Worm (Caenorhabditis elegans) whole organism, L1 larva: ENCODE data around the gene csn-1.

Experiments used
- C04F5.9 ChIP-seq: sonication (generic microtip); optimal IDR thresholded peaks from 2 replicates; lab custom pipeline; 2016; ENCODE audit warnings: missing genetic modification characterization, missing compliant biosample characterization
- C34B4.2 ChIP-seq: sonication (generic microtip); optimal IDR thresholded peaks from 2 replicates; lab custom pipeline; 2017; ENCODE audit warnings: mild to moderate bottlenecking, missing genetic modification characterization, missing compliant biosample characterization
- F16B12.6 ChIP-seq: fragments of 150-350 bp; optimal IDR thresholded peaks from 2 replicates; lab custom pipeline; 2014; ENCODE audit warnings: missing biosample characterization, missing genetic modification characterization
- aha-1 ChIP-seq: fragments of 150-350 bp; optimal IDR thresholded peaks from 2 replicates; lab custom pipeline; 2014; ENCODE audit warnings: missing biosample characterization, missing genetic modification characterization
- alr-1 ChIP-seq: fragments of 200-800 bp; sonication (Bioruptor generic); optimal IDR thresholded peaks from 2 replicates; lab custom pipeline; 2018; ENCODE audit warnings: borderline replicate concordance, mild to moderate bottlenecking, missing genetic modification characterization, missing compliant biosample characterization
- blmp-1 ChIP-seq: fragments of 150-350 bp; optimal IDR thresholded peaks from 2 replicates; lab custom pipeline; 2014; ENCODE audit warnings: missing biosample characterization, missing genetic modification characterization
- ceh-63 ChIP-seq: fragments of 200-800 bp; sonication (Bioruptor generic); optimal IDR thresholded peaks from 2 replicates; lab custom pipeline; 2018; ENCODE audit warnings: mild to moderate bottlenecking, missing genetic modification characterization, missing compliant biosample characterization
- ceh-8 ChIP-seq: fragments of 200-800 bp; sonication (Bioruptor generic); optimal IDR thresholded peaks from 2 replicates; lab custom pipeline; 2018; ENCODE audit warnings: mild to moderate bottlenecking, missing genetic modification characterization, moderate library complexity, missing compliant biosample characterization
- ceh-82 ChIP-seq, 3 experiments: fragments of 150-350 bp in 1 of 3; sonication (generic microtip) in 2 of 3; optimal IDR thresholded peaks; 2 replicates each; lab custom pipeline; 2014 to 2017; ENCODE audit warnings: missing biosample characterization in 3 of 3, missing genetic modification characterization in 3 of 3
- ceh-90 ChIP-seq: sonication (generic microtip); optimal IDR thresholded peaks from 2 replicates; lab custom pipeline; 2016; ENCODE audit warnings: missing genetic modification characterization, missing compliant biosample characterization
- dpl-1 ChIP-seq, 3 experiments: fragments of 150-350 bp in 2 of 3; sonication (generic microtip) in 1 of 3; optimal IDR thresholded peaks; 2 replicates each; lab custom pipeline; 2014 to 2017; ENCODE audit warnings: missing biosample characterization in 3 of 3, missing genetic modification characterization in 3 of 3, missing genetic modification reagents in 3 of 3
- efl-3 ChIP-seq: fragments of 200-800 bp; sonication (Bioruptor generic); optimal IDR thresholded peaks from 2 replicates; lab custom pipeline; 2018; ENCODE audit warnings: mild to moderate bottlenecking, missing genetic modification characterization, missing compliant biosample characterization
- egl-13 ChIP-seq: sonication (generic microtip); optimal IDR thresholded peaks from 2 replicates; lab custom pipeline; 2016; ENCODE audit warnings: missing genotype, missing genetic modification reagents, missing genetic modification characterization, missing compliant biosample characterization
- egl-27 ChIP-seq, 2 experiments: fragments of 150-350 bp in 1 of 2; sonication (generic microtip); optimal IDR thresholded peaks; 3 replicates each; lab custom pipeline; 2017 to 2018; ENCODE audit warnings: missing biosample characterization in 2 of 2, missing genetic modification characterization in 2 of 2, missing genetic modification reagents in 2 of 2
- elt-2 ChIP-seq: sonication (generic microtip); optimal IDR thresholded peaks from 2 replicates; lab custom pipeline; 2016; ENCODE audit warnings: missing genetic modification characterization, mild to moderate bottlenecking, inconsistent platforms, missing compliant biosample characterization, missing genetic modification reagents
- elt-3 ChIP-seq, 6 experiments: fragments of 150-350 bp in 1 of 6; sonication (generic microtip); optimal IDR thresholded peaks; 2 replicates each; lab custom pipeline; 2017 to 2018; ENCODE audit warnings: missing biosample characterization in 6 of 6, missing genetic modification characterization in 6 of 6, inconsistent platforms in 1 of 6
- ets-5 ChIP-seq: fragments of 200-800 bp; sonication (Bioruptor generic); IDR thresholded peaks from 2 replicates; pipeline ENCODE4 v1.3.6; 2022; ENCODE audit warnings: missing genetic modification characterization, missing compliant biosample characterization
- fkh-10 ChIP-seq: sonication (generic microtip); optimal IDR thresholded peaks from 2 replicates; lab custom pipeline; 2017; ENCODE audit warnings: missing biosample characterization, missing genetic modification reagents, missing genetic modification characterization
- fkh-8 ChIP-seq: sonication (generic microtip); optimal IDR thresholded peaks from 2 replicates; lab custom pipeline; 2016; ENCODE audit warnings: mild to moderate bottlenecking, missing genetic modification characterization, missing compliant biosample characterization
- fos-1 ChIP-seq: fragments of 150-350 bp; optimal IDR thresholded peaks from 2 replicates; lab custom pipeline; 2014; ENCODE audit warnings: missing biosample characterization, missing genetic modification characterization
- hlh-17 ChIP-seq: fragments of 200-800 bp; sonication (Bioruptor generic); optimal IDR thresholded peaks from 2 replicates; lab custom pipeline; 2018; ENCODE audit warnings: missing genetic modification characterization, mild to moderate bottlenecking, missing compliant biosample characterization, moderate library complexity, borderline replicate concordance
- hpl-2 ChIP-seq: fragments of 150-350 bp; optimal IDR thresholded peaks from 2 replicates; lab custom pipeline; 2014; ENCODE audit warnings: missing biosample characterization, missing genetic modification reagents, missing genetic modification characterization
- isw-1 ChIP-seq: fragments of 200-800 bp; sonication (Bioruptor generic); IDR thresholded peaks from 2 replicates; pipeline ENCODE4 v1.3.6; 2022; ENCODE audit warnings: missing genetic modification characterization, missing compliant biosample characterization
- jun-1 ChIP-seq: fragments of 150-350 bp; optimal IDR thresholded peaks from 2 replicates; lab custom pipeline; 2014; ENCODE audit warnings: missing biosample characterization, missing genetic modification reagents, missing genetic modification characterization
- lin-13 ChIP-seq: fragments of 150-350 bp; optimal IDR thresholded peaks from 2 replicates; lab custom pipeline; 2014; ENCODE audit warnings: missing biosample characterization, missing genetic modification reagents, missing genetic modification characterization
- lin-14 ChIP-seq: fragments of 200-800 bp; sonication (Bioruptor generic); optimal IDR thresholded peaks from 2 replicates; lab custom pipeline; 2018; ENCODE audit warnings: mild to moderate bottlenecking, missing genetic modification characterization, moderate library complexity, missing compliant biosample characterization
- lin-15B ChIP-seq: fragments of 150-350 bp; sonication (generic microtip); optimal IDR thresholded peaks from 3 replicates; lab custom pipeline; 2014; ENCODE audit warnings: missing biosample characterization, missing genetic modification characterization
- lir-3 ChIP-seq: sonication (generic microtip); optimal IDR thresholded peaks from 2 replicates; lab custom pipeline; 2016; ENCODE audit warnings: mild to moderate bottlenecking, missing genetic modification characterization, moderate library complexity, missing compliant biosample characterization; ENCODE audit not compliant: poor library complexity
- mab-9 ChIP-seq: fragments of 200-800 bp; sonication (Bioruptor generic); IDR thresholded peaks from 2 replicates; pipeline ENCODE4 v1.3.6; 2022; ENCODE audit warnings: missing genetic modification reagents, missing genetic modification characterization, missing compliant biosample characterization
- mdl-1 ChIP-seq, 2 experiments: fragments of 150-350 bp; optimal IDR thresholded peaks; 2 replicates each; lab custom pipeline; 2014 to 2017; ENCODE audit warnings: missing biosample characterization in 2 of 2, missing genetic modification characterization in 2 of 2, inconsistent platforms in 1 of 2
- mef-2 ChIP-seq: fragments of 150-350 bp; optimal IDR thresholded peaks from 2 replicates; lab custom pipeline; 2014; ENCODE audit warnings: missing biosample characterization, missing genetic modification characterization
- mep-1 ChIP-seq: fragments of 150-350 bp; optimal IDR thresholded peaks from 2 replicates; lab custom pipeline; 2014; ENCODE audit warnings: missing biosample characterization, missing genetic modification characterization
- nhr-11 ChIP-seq: fragments of 150-350 bp; optimal IDR thresholded peaks from 2 replicates; lab custom pipeline; 2014; ENCODE audit warnings: missing biosample characterization, missing genetic modification characterization
- nhr-12 ChIP-seq: sonication (generic microtip); optimal IDR thresholded peaks from 2 replicates; lab custom pipeline; 2017; ENCODE audit warnings: missing biosample characterization, missing genetic modification characterization
- nhr-19 ChIP-seq: fragments of 200-800 bp; sonication (Bioruptor generic); conservative IDR thresholded peaks from 2 replicates; pipeline ENCODE4 v1.3.6; 2022; ENCODE audit warnings: missing genetic modification characterization, missing compliant biosample characterization
- nhr-20 ChIP-seq: sonication (generic microtip); optimal IDR thresholded peaks from 2 replicates; lab custom pipeline; 2016; ENCODE audit warnings: mild to moderate bottlenecking, missing genetic modification characterization, missing compliant biosample characterization
- nhr-237 ChIP-seq: fragments of 150-350 bp; optimal IDR thresholded peaks from 2 replicates; lab custom pipeline; 2014; ENCODE audit warnings: missing biosample characterization, missing genetic modification characterization
- nhr-71 ChIP-seq: sonication (generic microtip); optimal IDR thresholded peaks from 2 replicates; lab custom pipeline; 2016; ENCODE audit warnings: mild to moderate bottlenecking, missing genetic modification characterization, moderate library complexity, missing compliant biosample characterization
- nhr-77 ChIP-seq: fragments of 150-350 bp; optimal IDR thresholded peaks from 2 replicates; lab custom pipeline; 2014; ENCODE audit warnings: missing biosample characterization, missing genetic modification characterization
- nhr-84 ChIP-seq: sonication (generic microtip); optimal IDR thresholded peaks from 2 replicates; lab custom pipeline; 2017; ENCODE audit warnings: missing biosample characterization, missing genetic modification characterization
- pag-3 ChIP-seq: sonication (generic microtip); optimal IDR thresholded peaks from 2 replicates; lab custom pipeline; 2017; ENCODE audit warnings: missing genetic modification characterization, mild to moderate bottlenecking, missing compliant biosample characterization, antibody characterized with exemption, borderline replicate concordance; ENCODE audit not compliant: insufficient read depth
- pax-3 ChIP-seq: fragments of 200-800 bp; sonication (Bioruptor generic); optimal IDR thresholded peaks from 2 replicates; lab custom pipeline; 2018; ENCODE audit warnings: mild to moderate bottlenecking, missing genetic modification characterization, moderate library complexity, missing compliant biosample characterization
- skn-1 ChIP-seq: fragments of 150-350 bp; optimal IDR thresholded peaks from 2 replicates; lab custom pipeline; 2014; ENCODE audit warnings: missing biosample characterization, missing genetic modification characterization
- snu-23 ChIP-seq: sonication (generic microtip); optimal IDR thresholded peaks from 2 replicates; lab custom pipeline; 2016; ENCODE audit warnings: missing genetic modification characterization, missing compliant biosample characterization
- sox-4 ChIP-seq: sonication (generic microtip); optimal IDR thresholded peaks from 2 replicates; lab custom pipeline; 2016; ENCODE audit warnings: missing genetic modification characterization, missing compliant biosample characterization
- sup-37 ChIP-seq: fragments of 200-800 bp; sonication (Bioruptor generic); optimal IDR thresholded peaks from 2 replicates; lab custom pipeline; 2018; ENCODE audit warnings: mild to moderate bottlenecking, missing genetic modification characterization, missing compliant biosample characterization
- swsn-7 ChIP-seq: sonication (generic microtip); optimal IDR thresholded peaks from 2 replicates; lab custom pipeline; 2016; ENCODE audit warnings: missing genetic modification characterization, missing compliant biosample characterization
- tbx-2 ChIP-seq: sonication (generic microtip); optimal IDR thresholded peaks from 2 replicates; lab custom pipeline; 2016; ENCODE audit warnings: missing genetic modification characterization, missing compliant biosample characterization
- tlp-1 ChIP-seq: fragments of 150-350 bp; optimal IDR thresholded peaks from 2 replicates; lab custom pipeline; 2014; ENCODE audit warnings: missing biosample characterization, missing genetic modification characterization
- unc-62 ChIP-seq: fragments of 150-350 bp; optimal IDR thresholded peaks from 2 replicates; lab custom pipeline; 2014; ENCODE audit warnings: missing biosample characterization, missing genetic modification reagents, missing genetic modification characterization
- unc-98 ChIP-seq: fragments of 200-800 bp; sonication (Bioruptor generic); IDR thresholded peaks from 2 replicates; pipeline ENCODE4 v1.3.6; 2022; ENCODE audit warnings: missing genetic modification characterization, missing compliant biosample characterization
- xbp-1 ChIP-seq: sonication (generic microtip); optimal IDR thresholded peaks from 2 replicates; lab custom pipeline; 2016; ENCODE audit warnings: missing genetic modification characterization, missing compliant biosample characterization
- zag-1 ChIP-seq: fragments of 150-350 bp; optimal IDR thresholded peaks from 2 replicates; lab custom pipeline; 2014; ENCODE audit warnings: missing biosample characterization, missing genetic modification characterization

Gene csn-1

ce11 chrV:17857901-17858300 is 12.6 kb downstream of the csn-1 start (continued):
- TF ChIP-seq C34B4.2, result no peak
- TF ChIP-seq mef-2 (tag; lab: Kevin White, UChicago), result peak; percentile 64
- no peak for TF ChIP-seq alr-1 (tag; lab: Kevin White, UChicago)
- TF ChIP-seq nhr-84 (tag; lab: Kevin White, UChicago), result no peak
- TF ChIP-seq ceh-82 (tag; optimal IDR thresholded peaks at IDR 0.05; lab: Kevin White, UChicago), result peak; percentile 59 to 92 (median 82)
- TF ChIP-seq sup-37 (GFP tag; lab: Kevin White, UChicago), result peak; percentile 3
- TF ChIP-seq mdl-1 (tag; optimal IDR thresholded peaks at IDR 0.05; lab: Kevin White, UChicago), result peak; percentile 43 to 68
- TF ChIP-seq pag-3 (tag; lab: Kevin White, UChicago), result no peak
- TF ChIP-seq fos-1 (tag; lab: Kevin White, UChicago), result peak; percentile 78
- TF ChIP-seq unc-98 (GFP tag; lab: Robert Waterston, UW), result no peak
- peak; percentile 24 for TF ChIP-seq jun-1
- TF ChIP-seq hlh-17 (GFP tag; lab: Kevin White, UChicago), result no peak
- peak; percentile 35 to 86 for TF ChIP-seq egl-27 (tag; optimal IDR thresholded peaks at IDR 0.05; lab: Kevin White, UChicago)
- peak; percentile 95 for TF ChIP-seq nhr-71 (tag; lab: Kevin White, UChicago)
- TF ChIP-seq zag-1 (tag; lab: Kevin White, UChicago), result no peak
- TF ChIP-seq tbx-2, result peak; percentile 90
- no peak for TF ChIP-seq unc-62 (GFP tag; lab: Kevin White, UChicago)
- no peak for TF ChIP-seq aha-1
- TF ChIP-seq F16B12.6 (tag; lab: Kevin White, UChicago), result peak; percentile 18
- TF ChIP-seq sox-4 (tag; lab: Kevin White, UChicago), result peak; percentile 19
- peak; percentile 37 for TF ChIP-seq ceh-8 (GFP tag; lab: Kevin White, UChicago)
- TF ChIP-seq elt-3 (tag; optimal IDR thresholded peaks at IDR 0.05; lab: Kevin White, UChicago), result peak in 1 of 6 experiments; percentile 55
- peak; percentile 74 for TF ChIP-seq nhr-77 (tag; lab: Kevin White, UChicago)
- TF ChIP-seq skn-1 (tag; lab: Kevin White, UChicago), result no peak
- peak; percentile 91 for TF ChIP-seq swsn-7
- TF ChIP-seq hpl-2 (GFP tag; lab: Kevin White, UChicago), result no peak
- peak; percentile 75 for TF ChIP-seq nhr-19
- no peak for TF ChIP-seq C04F5.9 (tag; lab: Kevin White, UChicago)
- TF ChIP-seq dpl-1 (GFP tag; optimal IDR thresholded peaks at IDR 0.05; lab: Kevin White, UChicago), result peak; percentile 56 to 69 (median 66)
- no peak for TF ChIP-seq ceh-63 (GFP tag; lab: Kevin White, UChicago)
- peak; percentile 47 for TF ChIP-seq fkh-10
- no peak for TF ChIP-seq lir-3 (tag; lab: Kevin White, UChicago)
- TF ChIP-seq nhr-11, result peak; percentile 34
- peak; percentile 93 for TF ChIP-seq fkh-8
- TF ChIP-seq elt-2 (tag; lab: Kevin White, UChicago), result peak; percentile 31
- TF ChIP-seq nhr-12, result no peak
- peak; percentile 80 for TF ChIP-seq nhr-237 (tag; lab: Kevin White, UChicago)
- TF ChIP-seq ets-5 (GFP tag; lab: Robert Waterston, UW), result no peak
- TF ChIP-seq efl-3 (GFP tag; lab: Kevin White, UChicago), result no peak
- peak; percentile 93 for TF ChIP-seq snu-23
- TF ChIP-seq lin-14 (GFP tag; lab: Kevin White, UChicago), result peak; percentile 97
- peak; percentile 59 for TF ChIP-seq pax-3 (tag; lab: Kevin White, UChicago)
- TF ChIP-seq nhr-20 (tag; lab: Kevin White, UChicago), result peak; percentile 82
- TF ChIP-seq xbp-1 (tag; lab: Kevin White, UChicago), result peak; percentile 73
- TF ChIP-seq mab-9 (GFP tag; lab: Robert Waterston, UW), result no peak
- TF ChIP-seq lin-15B (tag; lab: Kevin White, UChicago), result peak; percentile 62
- no peak for TF ChIP-seq ceh-90 (tag; lab: Kevin White, UChicago)
- TF ChIP-seq isw-1 (GFP tag; lab: Robert Waterston, UW), result peak; percentile 61
- peak; percentile 76 for TF ChIP-seq lin-13 (GFP tag; lab: Kevin White, UChicago)
- TF ChIP-seq egl-13 (tag; lab: Kevin White, UChicago), result peak; percentile 81
- TF ChIP-seq blmp-1 (tag; lab: Kevin White, UChicago), result peak; percentile 13
- TF ChIP-seq mep-1 (tag; lab: Kevin White, UChicago), result peak; percentile 84
- no peak for TF ChIP-seq tlp-1
